Fruit fly (Drosophila melanogaster) whole organism, prepupa: ENCODE data around the gene THADA.

Experiments used
- CG32006 ChIP-seq: fragments of 200-800 bp; sonication (Bioruptor generic); optimal IDR thresholded peaks from 3 replicates; lab custom pipeline; 2017; ENCODE audit warnings: missing biosample characterization, mild to moderate bottlenecking, missing genetic modification characterization
- CG6854 ChIP-seq: fragments of 200-800 bp; sonication (Bioruptor generic); optimal IDR thresholded peaks from 2 replicates; lab custom pipeline; 2017; ENCODE audit warnings: missing biosample characterization, mild to moderate bottlenecking, missing genetic modification characterization
- Eip93F ChIP-seq: fragments of 200-800 bp; sonication (Bioruptor generic); optimal IDR thresholded peaks from 2 replicates; lab custom pipeline; 2016; ENCODE audit warnings: missing biosample characterization, mild to moderate bottlenecking, missing genetic modification characterization

- TF ChIP-seq CG6854 (GFP tag; lab: Kevin White, UChicago), result no peak
- TF ChIP-seq Eip93F (GFP tag; lab: Kevin White, UChicago), result no peak
- no peak for TF ChIP-seq CG32006 (GFP tag; lab: Kevin White, UChicago)
Measured at dm6 chrX:19844010-19844766, 21.1 kb downstream of the THADA start.
